Fruit fly (Drosophila melanogaster) whole organism, pupa: Measurements from ENCODE around the gene Atf3.
A peak's percentile ranks its signal among the peaks of the same experiment; 100 is the strongest.

Experiments used
- CG10348 ChIP-seq: fragments of 200-800 bp; sonication (Bioruptor generic); IDR thresholded peaks from 2 replicates; pipeline ENCODE4 v1.3.6; 2022; ENCODE audit warnings: missing biosample characterization, missing genetic modification characterization
- CG12605 ChIP-seq: fragments of 200-800 bp; sonication (Bioruptor generic); IDR thresholded peaks from 2 replicates; pipeline ENCODE4 v1.3.6; 2022; ENCODE audit warnings: missing biosample characterization, missing genetic modification characterization
- CG13204 ChIP-seq: fragments of 200-800 bp; sonication (Bioruptor generic); optimal IDR thresholded peaks from 2 replicates; lab custom pipeline; 2018; ENCODE audit warnings: missing biosample characterization, mild to moderate bottlenecking, missing genetic modification characterization, moderate library complexity
- CG14655 ChIP-seq: fragments of 200-800 bp; sonication (Bioruptor generic); optimal IDR thresholded peaks from 3 replicates; lab custom pipeline; 2017; ENCODE audit warnings: mild to moderate bottlenecking, missing biosample characterization, missing genetic modification reagents, missing genetic modification characterization
- CG15710 ChIP-seq: fragments of 200-800 bp; sonication (Bioruptor generic); optimal IDR thresholded peaks from 2 replicates; lab custom pipeline; 2018; ENCODE audit warnings: missing biosample characterization, mild to moderate bottlenecking, missing genetic modification characterization, moderate library complexity
- CG17806 ChIP-seq: fragments of 200-800 bp; sonication (Bioruptor generic); optimal IDR thresholded peaks from 2 replicates; lab custom pipeline; 2018; ENCODE audit warnings: missing biosample characterization, mild to moderate bottlenecking, missing genetic modification characterization, moderate library complexity
- CG32121 ChIP-seq: fragments of 200-800 bp; sonication (Bioruptor generic); IDR thresholded peaks from 2 replicates; pipeline ENCODE4 v1.3.6; 2022; ENCODE audit warnings: missing biosample characterization, missing genetic modification characterization
- CG34367 ChIP-seq: fragments of 200-800 bp; sonication (Bioruptor generic); optimal IDR thresholded peaks from 2 replicates; lab custom pipeline; 2018; ENCODE audit warnings: missing biosample characterization, mild to moderate bottlenecking, missing genetic modification characterization
- CG4496 ChIP-seq: fragments of 200-800 bp; sonication (Bioruptor generic); IDR thresholded peaks from 3 replicates; pipeline ENCODE4 v1.3.6; 2022; ENCODE audit warnings: missing biosample characterization, missing genetic modification characterization
- CG8159 ChIP-seq: fragments of 200-800 bp; sonication (Bioruptor generic); optimal IDR thresholded peaks from 3 replicates; lab custom pipeline; 2018; ENCODE audit warnings: missing biosample characterization, mild to moderate bottlenecking, missing genetic modification characterization, moderate library complexity
- CG8301 ChIP-seq: fragments of 200-800 bp; sonication (Bioruptor generic); optimal IDR thresholded peaks from 2 replicates; lab custom pipeline; 2018; ENCODE audit warnings: missing biosample characterization, mild to moderate bottlenecking, missing genetic modification characterization
- CG9948 ChIP-seq: fragments of 200-800 bp; sonication (Bioruptor generic); optimal IDR thresholded peaks from 2 replicates; lab custom pipeline; 2018; ENCODE audit warnings: missing biosample characterization, mild to moderate bottlenecking, missing genetic modification characterization, moderate library complexity
- D1 ChIP-seq: fragments of 200-800 bp; sonication (Bioruptor generic); optimal IDR thresholded peaks from 2 replicates; lab custom pipeline; 2018; ENCODE audit warnings: missing biosample characterization, mild to moderate bottlenecking, missing genetic modification characterization, moderate library complexity
- EcR ChIP-seq: fragments of 200-800 bp; sonication (Bioruptor generic); optimal IDR thresholded peaks from 3 replicates; lab custom pipeline; 2019; ENCODE audit warnings: missing biosample characterization, missing genetic modification characterization, mild to moderate bottlenecking, moderate library complexity, missing genetic modification reagents
- Ets98B ChIP-seq: fragments of 200-800 bp; sonication (Bioruptor generic); IDR thresholded peaks from 2 replicates; pipeline ENCODE4 v1.3.6; 2022; ENCODE audit warnings: missing biosample characterization, missing genetic modification characterization
- Pif1A ChIP-seq: fragments of 200-800 bp; sonication (Bioruptor generic); optimal IDR thresholded peaks from 3 replicates; lab custom pipeline; 2016; ENCODE audit warnings: missing biosample characterization, missing genetic modification characterization
- Pif1B ChIP-seq: fragments of 200-800 bp; sonication (Bioruptor generic); optimal IDR thresholded peaks from 3 replicates; lab custom pipeline; 2016; ENCODE audit warnings: missing biosample characterization, missing genetic modification characterization
- Snoo ChIP-seq: fragments of 200-800 bp; sonication (Bioruptor generic); optimal IDR thresholded peaks from 3 replicates; lab custom pipeline; 2017; ENCODE audit warnings: missing biosample characterization, mild to moderate bottlenecking, missing genetic modification characterization, inconsistent platforms
- fd96Ca ChIP-seq: fragments of 200-800 bp; sonication (Bioruptor generic); IDR thresholded peaks from 3 replicates; pipeline ENCODE4 v1.3.6; 2022; ENCODE audit warnings: missing biosample characterization, missing genetic modification characterization
- gl ChIP-seq: fragments of 200-800 bp; sonication (Bioruptor generic); optimal IDR thresholded peaks from 2 replicates; lab custom pipeline; 2018; ENCODE audit warnings: missing biosample characterization, mild to moderate bottlenecking, missing genetic modification characterization
- rn ChIP-seq: fragments of 200-800 bp; sonication (Bioruptor generic); IDR thresholded peaks from 2 replicates; pipeline ENCODE4 v1.3.6; 2022; ENCODE audit warnings: missing biosample characterization, missing genetic modification characterization

Atf3 gene

DNA sequence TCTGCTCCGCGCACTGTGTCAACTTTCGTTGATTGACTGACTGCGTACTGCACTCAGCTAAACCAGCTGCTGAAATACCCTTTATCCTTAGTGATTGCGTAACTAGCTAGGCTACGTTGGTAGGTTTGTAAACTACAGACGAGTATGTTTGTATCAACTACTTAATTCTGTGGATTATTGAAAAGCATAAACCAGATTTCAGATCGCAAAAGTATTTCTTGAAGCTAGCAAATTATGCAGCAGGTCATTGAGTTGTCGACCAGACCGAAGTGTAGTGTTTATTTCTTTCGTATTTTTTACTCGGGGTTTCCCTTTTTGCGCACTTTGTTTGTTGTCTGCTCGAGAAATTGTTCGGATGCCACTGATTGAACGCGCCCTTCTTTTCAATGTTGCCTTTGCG, 26.3 kb downstream of the Atf3 start:
- TF ChIP-seq CG17806 (peak; percentile 75), EcR (GFP tag; lab: Kevin White, UChicago) (peak; percentile 72), CG8159 (tag; lab: Kevin White, UChicago) (peak; percentile 86), Pif1B (peak; percentile 79), gl (peak; percentile 75), CG32121 (no peak; the same call in 1 of the 2 replicates), CG9948 (tag; lab: Kevin White, UChicago) (peak; percentile 72), CG4496 (GFP tag; lab: Robert Waterston, UW) (peak; percentile 61; the same call in 2 of the 3 replicates), fd96Ca (GFP tag; lab: Robert Waterston, UW) (peak; percentile 67), CG13204 (peak; percentile 72), CG8301 (tag; lab: Kevin White, UChicago) (peak; percentile 51), CG12605 (no peak), Snoo (tag; lab: Kevin White, UChicago) (peak; percentile 84), CG15710 (peak; percentile 83), CG10348 (no peak), rn (GFP tag; lab: Robert Waterston, UW) (no peak), Ets98B (GFP tag; lab: Robert Waterston, UW) (no peak), Pif1A (GFP tag; lab: Kevin White, UChicago) (peak; percentile 87), D1 (tag; lab: Kevin White, UChicago) (peak; percentile 8), CG34367 (tag; lab: Kevin White, UChicago) (peak; percentile 79), CG14655 (peak; percentile 57)

DNA sequence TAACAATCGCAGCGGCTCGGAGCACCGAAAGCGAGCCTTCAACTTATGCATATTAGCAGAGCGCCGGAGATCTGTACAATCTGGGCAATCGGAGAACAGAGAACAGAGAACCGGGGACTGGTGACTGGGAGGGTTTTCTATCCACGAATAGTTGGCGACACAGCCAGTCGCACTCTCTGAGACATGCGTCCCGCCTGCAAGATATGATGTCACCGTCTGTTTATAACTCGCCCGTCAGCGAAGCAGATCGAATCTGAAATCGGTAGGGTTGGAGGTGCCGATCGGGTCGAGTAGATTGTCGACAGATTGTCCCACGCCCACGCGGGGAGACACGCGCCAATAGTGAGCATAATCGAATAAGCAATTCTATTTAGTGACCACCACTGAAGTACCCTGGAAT, 33.0 kb downstream of the Atf3 start:
- no peak for TF ChIP-seq D1 (tag; lab: Kevin White, UChicago)
- no peak for TF ChIP-seq CG10348
- TF ChIP-seq Ets98B (GFP tag; lab: Robert Waterston, UW), result no peak
- no peak for TF ChIP-seq EcR (GFP tag; lab: Kevin White, UChicago)
- no peak for TF ChIP-seq rn (GFP tag; lab: Robert Waterston, UW)
- TF ChIP-seq Pif1A (GFP tag; lab: Kevin White, UChicago), result no peak
- TF ChIP-seq CG17806, result no peak
- no peak for TF ChIP-seq Snoo (tag; lab: Kevin White, UChicago)
- TF ChIP-seq Pif1B, result no peak
- no peak for TF ChIP-seq CG12605
- no peak for TF ChIP-seq CG32121
- no peak for TF ChIP-seq CG34367 (tag; lab: Kevin White, UChicago)
- TF ChIP-seq CG8301 (tag; lab: Kevin White, UChicago), result no peak
- TF ChIP-seq, all 21 proteins: peak for 0

DNA sequence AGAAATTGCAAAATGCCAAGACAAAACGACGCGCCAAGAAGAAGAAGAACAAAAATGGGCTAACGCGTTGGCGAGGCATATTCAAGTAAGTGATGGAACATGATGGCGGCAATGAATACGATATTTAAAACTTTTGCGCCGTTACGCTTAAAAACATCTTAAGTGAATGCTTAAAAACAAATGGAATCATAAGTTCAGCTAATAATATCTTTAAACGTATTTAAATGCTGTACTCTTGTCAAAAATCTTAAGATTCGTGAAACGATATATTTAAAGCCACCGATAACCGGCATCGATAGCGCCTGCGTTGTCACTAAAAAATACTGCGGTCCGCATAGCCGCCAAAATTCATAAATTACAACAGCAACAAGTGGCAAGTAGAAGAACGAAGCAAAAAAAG, 35.3 kb downstream of the Atf3 start, which contains the start of gene CG11403:
CG11403 (minus strand) TSS at position 53 of the 400 bp plus-strand sequence.
- TF ChIP-seq gl, result no peak
- no peak for TF ChIP-seq CG8159 (tag; lab: Kevin White, UChicago)
- no peak for TF ChIP-seq Pif1B
- TF ChIP-seq CG8301 (tag; lab: Kevin White, UChicago), result no peak
- TF ChIP-seq rn (GFP tag; lab: Robert Waterston, UW), result no peak
- TF ChIP-seq CG14655, result no peak
- no peak for TF ChIP-seq CG12605
- no peak for TF ChIP-seq Pif1A (GFP tag; lab: Kevin White, UChicago)
- no peak for TF ChIP-seq CG15710
- TF ChIP-seq CG17806, result no peak
- no peak for TF ChIP-seq CG9948 (tag; lab: Kevin White, UChicago)
- no peak for TF ChIP-seq EcR (GFP tag; lab: Kevin White, UChicago)
- TF ChIP-seq CG10348, result no peak
- no peak for TF ChIP-seq CG13204
- no peak for TF ChIP-seq D1 (tag; lab: Kevin White, UChicago)
- no peak for TF ChIP-seq Ets98B (GFP tag; lab: Robert Waterston, UW)
- TF ChIP-seq CG34367 (tag; lab: Kevin White, UChicago), result no peak

DNA sequence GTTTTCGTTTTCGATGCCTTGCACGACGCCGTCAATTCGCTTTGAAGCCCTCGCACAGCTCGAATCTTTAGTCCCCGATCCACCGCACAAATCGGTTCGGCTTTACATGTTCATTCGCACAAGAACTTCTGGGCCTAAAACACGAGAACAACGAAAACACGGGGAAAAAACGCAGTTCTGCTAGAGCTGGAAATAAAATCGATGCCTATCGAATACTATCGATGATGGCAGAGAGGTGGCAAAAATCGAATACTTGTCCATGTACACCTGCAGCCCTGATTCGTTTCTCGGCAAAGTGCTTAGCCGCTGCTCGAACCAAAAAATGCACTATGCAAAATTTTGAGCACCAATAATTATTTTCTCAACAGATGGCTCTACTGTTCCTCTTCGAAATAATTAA, 38.6 kb downstream of the Atf3 start, which contains the start of gene CG3638:
CG3638 (minus strand) TSS at position 210 of the 400 bp plus-strand sequence.
- TF ChIP-seq CG14655 (no peak), CG4496 (GFP tag; lab: Robert Waterston, UW) (peak; percentile 25; the same call in 2 of the 3 replicates), fd96Ca (GFP tag; lab: Robert Waterston, UW) (no peak), Pif1B (no peak)

DNA sequence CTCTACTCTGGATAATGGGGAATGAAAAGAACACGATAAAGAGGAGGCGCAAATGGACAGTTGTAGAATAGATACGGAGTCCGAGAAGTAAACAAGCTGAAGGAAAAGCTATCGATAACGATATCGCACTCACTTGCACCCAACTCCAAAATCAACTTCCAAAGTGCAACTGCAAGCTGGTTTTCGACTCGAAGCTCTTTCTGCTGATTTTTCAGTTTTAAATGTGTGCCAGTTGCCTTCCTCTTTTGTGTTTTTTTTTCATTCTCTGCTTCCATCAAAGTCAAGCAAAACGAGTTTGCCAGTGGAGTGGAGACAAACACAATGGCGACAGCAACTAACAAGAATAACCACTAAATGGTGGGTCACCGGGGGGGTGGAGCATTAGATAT, 39.5 kb downstream of the Atf3 start:
- no peak for TF ChIP-seq CG13204
- TF ChIP-seq gl, result no peak
- TF ChIP-seq fd96Ca (GFP tag; lab: Robert Waterston, UW), result no peak
- no peak for TF ChIP-seq CG17806
- TF ChIP-seq CG32121, result no peak
- TF ChIP-seq CG14655, result no peak
- no peak for TF ChIP-seq Pif1A (GFP tag; lab: Kevin White, UChicago)
- no peak for TF ChIP-seq CG8159 (tag; lab: Kevin White, UChicago)
- TF ChIP-seq CG10348, result no peak
- TF ChIP-seq Snoo (tag; lab: Kevin White, UChicago), result no peak

DNA sequence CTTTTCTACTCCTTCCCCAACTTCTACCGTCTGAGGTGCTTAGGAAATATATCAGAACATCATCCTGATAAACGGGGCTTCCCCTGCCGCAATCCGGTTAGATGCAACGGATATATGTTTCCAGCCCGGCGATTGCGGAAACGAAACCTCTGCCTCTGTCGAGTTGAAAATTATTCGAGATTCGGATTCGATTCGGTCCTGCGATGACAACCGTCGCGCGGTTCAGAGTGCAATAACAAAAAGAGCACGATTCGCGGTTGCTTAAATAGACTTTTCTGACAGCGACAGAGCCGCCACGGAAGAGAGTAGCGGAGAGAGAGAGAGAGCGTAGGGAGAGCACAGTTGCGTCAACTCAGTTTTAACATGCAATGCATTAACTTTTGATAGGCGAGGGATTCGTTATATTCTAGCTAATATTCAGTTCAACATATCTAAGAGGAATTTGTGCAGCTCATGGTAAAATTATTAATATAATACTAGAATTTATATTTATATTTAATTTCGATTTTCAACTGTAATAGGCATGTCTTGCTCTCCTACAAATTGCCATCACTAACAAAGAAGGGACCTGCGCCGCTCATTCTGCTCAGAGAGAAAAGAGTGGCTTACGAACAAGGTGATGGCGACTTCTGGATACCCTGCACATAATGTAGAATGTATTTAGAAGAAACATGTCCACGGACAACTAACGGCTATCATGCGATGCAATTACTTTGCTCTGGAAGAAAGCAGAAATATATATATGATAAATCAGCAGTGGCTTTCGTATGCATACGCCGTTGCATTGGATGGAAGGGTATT, 40.1 kb downstream of the Atf3 start:
- peak; percentile 30 for TF ChIP-seq EcR (GFP tag; lab: Kevin White, UChicago)
- no peak for TF ChIP-seq D1 (tag; lab: Kevin White, UChicago)
- peak; percentile 83 for TF ChIP-seq CG15710
- TF ChIP-seq CG13204, result peak; percentile 59
- peak; percentile 86 for TF ChIP-seq CG8159 (tag; lab: Kevin White, UChicago)
- TF ChIP-seq CG32121, result peak; percentile 83
- peak; percentile 85 for TF ChIP-seq Pif1B
- TF ChIP-seq CG17806, result peak; percentile 86
- TF ChIP-seq CG8301 (tag; lab: Kevin White, UChicago), result peak; percentile 81
- TF ChIP-seq Pif1A (GFP tag; lab: Kevin White, UChicago), result peak; percentile 90
- peak; percentile 45 for TF ChIP-seq CG12605
- TF ChIP-seq CG34367 (tag; lab: Kevin White, UChicago), result peak; percentile 85
- 0 out of 2 replicates have a peak, but pooled peaks have one; percentile 14 for TF ChIP-seq CG10348
- TF ChIP-seq Snoo (tag; lab: Kevin White, UChicago), result peak; percentile 80
- peak; percentile 84 for TF ChIP-seq CG14655
- peak; percentile 82 for TF ChIP-seq CG9948 (tag; lab: Kevin White, UChicago)
- TF ChIP-seq CG4496 (GFP tag; lab: Robert Waterston, UW), result peak; percentile 92
- TF ChIP-seq rn (GFP tag; lab: Robert Waterston, UW), result peak; percentile 67
- peak; percentile 91 for TF ChIP-seq fd96Ca (GFP tag; lab: Robert Waterston, UW)
- TF ChIP-seq gl, result peak; percentile 69
- TF ChIP-seq Ets98B (GFP tag; lab: Robert Waterston, UW), result peak; percentile 79; the same call in 1 of the 2 replicates
- TF ChIP-seq, all 21 proteins: peak for 20
